Worm (Caenorhabditis elegans): ENCODE results near the gene srab-14.

ce11 chrII:7521420-7521819, 22.1 kb upstream of the srab-14 start:
- TF ChIP-seq nhr-12 (tag; optimal IDR thresholded peaks at IDR 0.05) (no peak), nhr-11 (tag; optimal IDR thresholded peaks at IDR 0.05) (no peak)
